Worm (Caenorhabditis elegans) whole organism, late embryonic: ENCODE results near the gene tag-342.

Experiments
- C38D4.7 ChIP-seq: fragments of 200-800 bp; sonication (Bioruptor generic); optimal IDR thresholded peaks from 2 replicates; lab custom pipeline; 2018; ENCODE audit warnings: mild to moderate bottlenecking, missing genetic modification characterization, moderate library complexity, missing compliant biosample characterization
- F13H6.1 ChIP-seq: sonication (generic microtip); optimal IDR thresholded peaks from 2 replicates; lab custom pipeline; 2016; ENCODE audit warnings: missing genetic modification characterization, missing compliant biosample characterization
- ama-1 ChIP-seq: fragments of 150-350 bp; optimal IDR thresholded peaks from 2 replicates; lab custom pipeline; 2014
- ceh-19 ChIP-seq: fragments of 200-800 bp; sonication (Bioruptor generic); optimal IDR thresholded peaks from 2 replicates; lab custom pipeline; 2018; ENCODE audit warnings: mild to moderate bottlenecking, missing genetic modification characterization, missing compliant biosample characterization
- ceh-34 ChIP-seq: sonication (generic microtip); optimal IDR thresholded peaks from 2 replicates; lab custom pipeline; 2016; ENCODE audit warnings: mild to moderate bottlenecking, missing genetic modification characterization, missing compliant biosample characterization
- ets-4 ChIP-seq: sonication (generic microtip); optimal IDR thresholded peaks from 2 replicates; lab custom pipeline; 2016; ENCODE audit warnings: missing genetic modification characterization, missing compliant biosample characterization
- hlh-8 ChIP-seq: sonication (generic microtip); optimal IDR thresholded peaks from 2 replicates; lab custom pipeline; 2016; ENCODE audit warnings: missing genotype, missing genetic modification characterization, missing compliant biosample characterization
- madf-2 ChIP-seq: sonication (generic microtip); optimal IDR thresholded peaks from 2 replicates; lab custom pipeline; 2017; ENCODE audit warnings: missing genetic modification characterization, missing compliant biosample characterization
- mec-3 ChIP-seq: sonication (generic microtip); optimal IDR thresholded peaks from 2 replicates; lab custom pipeline; 2016; ENCODE audit warnings: borderline replicate concordance, missing genetic modification characterization, missing compliant biosample characterization
- npax-4 ChIP-seq: sonication (generic microtip); optimal IDR thresholded peaks from 2 replicates; lab custom pipeline; 2016; ENCODE audit warnings: missing genetic modification characterization, missing compliant biosample characterization
- pqm-1 ChIP-seq: sonication (generic microtip); optimal IDR thresholded peaks from 2 replicates; lab custom pipeline; 2016; ENCODE audit warnings: missing genetic modification characterization, missing compliant biosample characterization

DNA sequence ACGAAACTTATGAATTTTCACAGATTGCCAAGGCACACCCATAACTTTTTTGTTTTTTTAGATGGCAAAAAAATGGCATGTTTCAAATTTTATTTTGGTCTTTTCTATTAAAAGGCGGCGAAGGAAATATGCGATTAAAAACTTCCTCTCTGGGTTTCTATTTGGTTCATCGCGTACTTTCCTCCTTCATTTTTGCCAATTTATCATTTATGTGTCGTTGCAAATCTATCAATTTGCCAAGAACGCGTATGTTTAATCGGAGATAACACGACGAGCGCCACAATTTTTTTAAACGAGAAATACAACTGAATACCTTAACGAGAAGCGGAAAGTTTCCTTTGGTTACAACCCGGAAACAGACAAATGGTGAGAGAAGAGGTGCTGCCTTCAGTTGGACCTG is 4.5 kb downstream of the tag-342 start:
- TF ChIP-seq madf-2 (tag; lab: Kevin White, UChicago): no peak
- TF ChIP-seq ceh-19 (GFP tag; lab: Kevin White, UChicago): no peak
- TF ChIP-seq pqm-1: no peak
- no peak for TF ChIP-seq ceh-34
- TF ChIP-seq npax-4: no peak
- no peak for TF ChIP-seq C38D4.7 (GFP tag; lab: Kevin White, UChicago)
- no peak for TF ChIP-seq F13H6.1 (tag; lab: Kevin White, UChicago)
- TF ChIP-seq ama-1 (lab: Kevin White, UChicago): no peak
- no peak for TF ChIP-seq ets-4 (tag; lab: Kevin White, UChicago)
- TF ChIP-seq mec-3 (tag; lab: Kevin White, UChicago): no peak
- TF ChIP-seq hlh-8: no peak
